Fruit fly (Drosophila melanogaster) whole organism, adult: Measurements from ENCODE around the gene CG7246.

Source experiments
- CG11617 ChIP-seq: fragments of 200-800 bp; sonication (Bioruptor generic); optimal IDR thresholded peaks from 2 replicates; lab custom pipeline; 2017; ENCODE audit warnings: mild to moderate bottlenecking, missing biosample characterization, missing genetic modification reagents, missing genetic modification characterization
- CG12768 ChIP-seq: fragments of 200-800 bp; sonication (Bioruptor generic); optimal IDR thresholded peaks from 2 replicates; lab custom pipeline; 2017; ENCODE audit warnings: missing biosample characterization, missing genetic modification characterization, mild to moderate bottlenecking, moderate library complexity, missing genetic modification reagents
- CG14711 ChIP-seq: fragments of 200-800 bp; sonication (Bioruptor generic); optimal IDR thresholded peaks from 2 replicates; lab custom pipeline; 2018; ENCODE audit warnings: missing biosample characterization, mild to moderate bottlenecking, missing genetic modification characterization, moderate library complexity
- CG1620 ChIP-seq: fragments of 200-800 bp; sonication (Bioruptor generic); optimal IDR thresholded peaks from 2 replicates; lab custom pipeline; 2016; ENCODE audit warnings: missing biosample characterization, missing genetic modification characterization
- CG33017 ChIP-seq: fragments of 200-800 bp; sonication (Bioruptor generic); optimal IDR thresholded peaks from 2 replicates; lab custom pipeline; 2018; ENCODE audit warnings: missing biosample characterization, mild to moderate bottlenecking, missing genetic modification characterization, moderate library complexity
- CG5204 ChIP-seq: fragments of 200-800 bp; sonication (Bioruptor generic); optimal IDR thresholded peaks from 2 replicates; lab custom pipeline; 2016; ENCODE audit warnings: missing biosample characterization, missing genetic modification characterization
- CG7045 ChIP-seq: fragments of 200-800 bp; sonication (Bioruptor generic); optimal IDR thresholded peaks from 2 replicates; lab custom pipeline; 2017; ENCODE audit warnings: missing biosample characterization, mild to moderate bottlenecking, missing genetic modification characterization
- CG7101 ChIP-seq: fragments of 200-800 bp; sonication (Bioruptor generic); optimal IDR thresholded peaks from 2 replicates; lab custom pipeline; 2018; ENCODE audit warnings: missing biosample characterization, mild to moderate bottlenecking, missing genetic modification characterization, moderate library complexity
- Clk ChIP-seq: fragments of 200-800 bp; sonication (Bioruptor generic); optimal IDR thresholded peaks from 2 replicates; lab custom pipeline; 2017; ENCODE audit warnings: missing biosample characterization, missing genetic modification characterization
- Crg-1 ChIP-seq: fragments of 200-800 bp; sonication (Bioruptor generic); optimal IDR thresholded peaks from 2 replicates; lab custom pipeline; 2016; ENCODE audit warnings: missing biosample characterization, missing genetic modification characterization
- Hr96 ChIP-seq: fragments of 200-800 bp; sonication (Bioruptor generic); optimal IDR thresholded peaks from 2 replicates; lab custom pipeline; 2016; ENCODE audit warnings: missing biosample characterization, missing genetic modification characterization
- Mnt ChIP-seq: fragments of 200-800 bp; sonication (Bioruptor generic); optimal IDR thresholded peaks from 2 replicates; lab custom pipeline; 2016; ENCODE audit warnings: missing biosample characterization, mild to moderate bottlenecking, missing genetic modification characterization
- bab1 ChIP-seq: fragments of 200-800 bp; sonication (Bioruptor generic); optimal IDR thresholded peaks from 3 replicates; lab custom pipeline; 2019; ENCODE audit warnings: missing biosample characterization, mild to moderate bottlenecking, missing genetic modification characterization, moderate library complexity
- cic ChIP-seq: fragments of 200-800 bp; sonication (Bioruptor generic); optimal IDR thresholded peaks from 2 replicates; lab custom pipeline; 2017; ENCODE audit warnings: missing biosample characterization, mild to moderate bottlenecking, missing genetic modification characterization, moderate library complexity
- cnc ChIP-seq, 2 experiments: fragments of >200 bp; optimal IDR thresholded peaks; 2 replicates each; lab custom pipeline; 2017
- kay ChIP-seq: fragments of 200-800 bp; sonication (Bioruptor generic); peaks from one replicate; lab custom pipeline; 2016; ENCODE audit warnings: missing biosample characterization, missing genetic modification characterization, borderline replicate concordance
- ovo ChIP-seq: fragments of 200-800 bp; sonication (Bioruptor generic); optimal IDR thresholded peaks from 2 replicates; lab custom pipeline; 2016; ENCODE audit warnings: missing biosample characterization, missing genetic modification characterization
- pad ChIP-seq: fragments of 200-800 bp; sonication (Bioruptor generic); optimal IDR thresholded peaks from 3 replicates; lab custom pipeline; 2017; ENCODE audit warnings: missing biosample characterization, missing genetic modification characterization, mild to moderate bottlenecking, moderate library complexity, missing genetic modification reagents
- tj ChIP-seq: fragments of 200-800 bp; sonication (Bioruptor generic); optimal IDR thresholded peaks from 3 replicates; lab custom pipeline; 2017; ENCODE audit warnings: missing biosample characterization, mild to moderate bottlenecking, missing genetic modification characterization, moderate library complexity
- toe ChIP-seq: fragments of 200-800 bp; sonication (Bioruptor generic); optimal IDR thresholded peaks from 2 replicates; lab custom pipeline; 2016; ENCODE audit warnings: missing biosample characterization, missing genetic modification characterization

The CG7246 gene

DNA sequence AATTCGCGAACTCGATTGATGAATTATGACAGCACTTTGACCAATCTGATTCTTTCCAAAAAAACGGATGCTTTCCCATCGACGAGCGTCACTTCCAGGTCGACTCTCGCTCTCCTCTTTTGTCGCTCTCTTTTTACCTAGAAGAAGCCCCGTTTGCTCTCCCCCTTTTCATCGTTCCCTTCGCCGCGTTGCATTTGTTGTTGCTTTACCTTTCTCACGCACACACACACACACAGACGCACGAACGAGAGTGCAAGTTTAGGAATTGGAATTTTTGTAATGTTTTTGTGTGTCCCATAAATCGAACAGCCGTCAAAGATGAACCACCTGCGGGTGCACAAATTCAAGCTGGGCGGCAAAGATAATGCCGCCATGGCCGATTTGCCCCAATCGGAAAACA, 31.9 kb downstream of the CG7246 start:
- TF ChIP-seq CG5204 (GFP tag; lab: Kevin White, UChicago), result no peak
- peak; percentile 47 for TF ChIP-seq pad (GFP tag; lab: Kevin White, UChicago)
- no peak for TF ChIP-seq Mnt

DNA sequence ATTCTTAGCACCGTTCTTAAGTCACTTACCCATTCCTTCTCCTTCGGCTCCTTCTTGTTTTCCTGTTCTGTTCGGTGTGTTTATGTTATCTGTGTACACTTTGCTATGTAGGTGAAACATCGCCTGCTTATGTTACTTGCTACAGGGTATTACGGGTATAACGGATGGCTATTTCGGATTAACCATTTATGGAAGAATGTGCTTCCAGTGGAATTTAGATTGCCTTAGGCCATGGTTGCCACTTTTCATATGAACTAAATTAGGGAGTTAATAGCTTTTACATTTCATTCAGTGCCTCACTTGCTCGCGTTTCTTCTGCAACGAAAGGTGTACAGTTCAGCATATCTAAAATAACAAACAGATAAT, 32.5 kb downstream of the CG7246 start:
- TF ChIP-seq CG5204 (GFP tag; lab: Kevin White, UChicago) (no peak), Mnt (no peak), CG14711 (tag; lab: Kevin White, UChicago) (no peak), CG7045 (GFP tag; lab: Kevin White, UChicago) (no peak), CG1620 (GFP tag; lab: Kevin White, UChicago) (no peak), Hr96 (GFP tag; lab: Kevin White, UChicago) (no peak), bab1 (GFP tag; lab: Kevin White, UChicago) (no peak), cic (no peak), tj (GFP tag; lab: Kevin White, UChicago) (no peak), Clk (GFP tag; lab: Kevin White, UChicago) (no peak), CG12768 (GFP tag; lab: Kevin White, UChicago) (no peak), CG11617 (GFP tag; lab: Kevin White, UChicago) (no peak)

DNA sequence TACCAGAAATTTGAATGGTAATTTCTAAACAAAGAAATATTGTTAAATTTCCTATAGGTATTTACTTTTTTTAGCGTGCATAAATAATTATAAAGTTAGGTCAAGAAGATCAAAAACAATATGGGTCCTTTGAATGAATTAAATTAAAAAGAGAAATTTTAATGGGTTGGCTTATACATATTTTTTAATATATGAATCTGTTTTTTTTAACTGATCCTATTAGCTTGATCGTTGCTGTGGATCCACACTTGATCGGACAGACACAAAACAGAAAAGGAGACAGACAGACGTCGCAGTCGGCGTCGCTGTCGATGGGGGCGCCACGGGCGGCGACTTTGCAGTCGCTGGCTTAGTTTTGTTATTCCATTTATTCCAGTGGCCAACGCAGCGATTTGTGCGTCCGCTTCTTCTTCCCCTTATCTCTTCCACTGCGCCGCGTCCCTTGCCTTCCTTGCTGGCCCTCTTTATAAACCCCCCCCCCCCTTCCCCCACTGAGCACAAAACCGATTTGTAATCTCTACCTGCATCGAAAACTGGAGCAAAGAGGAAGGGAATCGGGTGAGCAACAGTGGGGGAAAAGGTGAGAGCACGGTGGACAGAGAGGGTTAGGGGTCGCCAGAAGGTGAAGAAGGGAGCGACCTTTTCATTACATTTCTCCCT, 33.0 kb downstream of the CG7246 start:
- TF ChIP-seq Clk (GFP tag; lab: Kevin White, UChicago) (no peak), CG11617 (GFP tag; lab: Kevin White, UChicago) (no peak), toe (no peak), Crg-1 (GFP tag; lab: Kevin White, UChicago) (no peak), CG7045 (GFP tag; lab: Kevin White, UChicago) (no peak), CG1620 (GFP tag; lab: Kevin White, UChicago) (no peak), cic (no peak), CG33017 (tag; lab: Kevin White, UChicago) (peak; percentile 32), CG14711 (tag; lab: Kevin White, UChicago) (peak; percentile 44), kay (GFP tag; lab: Kevin White, UChicago) (no peak), bab1 (GFP tag; lab: Kevin White, UChicago) (peak; percentile 37), CG12768 (GFP tag; lab: Kevin White, UChicago) (no peak), cnc (optimal IDR thresholded peaks at IDR 0.05; lab: Kevin White, UChicago) (no peak), Hr96 (GFP tag; lab: Kevin White, UChicago) (no peak), ovo (GFP tag; lab: Kevin White, UChicago) (no peak), CG5204 (GFP tag; lab: Kevin White, UChicago) (no peak), pad (GFP tag; lab: Kevin White, UChicago) (peak; percentile 84), tj (GFP tag; lab: Kevin White, UChicago) (no peak), Mnt (no peak), CG7101 (tag; lab: Kevin White, UChicago) (peak; percentile 46)

DNA sequence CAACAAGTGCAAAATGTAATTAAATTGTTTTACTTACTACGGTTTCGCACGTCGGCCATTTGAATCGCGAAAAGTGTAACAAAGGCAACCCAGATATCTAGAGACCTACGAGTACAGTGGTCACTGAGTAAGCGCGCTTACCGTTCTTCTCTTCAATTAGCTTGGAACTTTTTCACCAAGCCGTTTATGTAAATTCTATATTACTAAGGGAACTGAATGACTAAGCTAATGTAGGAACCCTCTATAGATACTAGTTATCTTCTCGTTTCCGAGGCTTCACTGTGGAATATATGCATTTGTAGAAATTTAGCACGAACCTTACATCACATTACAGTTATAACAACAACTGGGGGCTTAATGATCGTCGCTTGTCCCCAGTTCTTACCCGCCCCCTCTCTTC, 33.9 kb downstream of the CG7246 start:
- peak; percentile 56 for TF ChIP-seq CG12768 (GFP tag; lab: Kevin White, UChicago)
- TF ChIP-seq CG5204 (GFP tag; lab: Kevin White, UChicago), result peak; percentile 66
- peak; percentile 71 for TF ChIP-seq pad (GFP tag; lab: Kevin White, UChicago)
- peak; percentile 71 for TF ChIP-seq CG33017 (tag; lab: Kevin White, UChicago)
- TF ChIP-seq Crg-1 (GFP tag; lab: Kevin White, UChicago), result peak; percentile 78
- no peak for TF ChIP-seq cnc (optimal IDR thresholded peaks at IDR 0.05; lab: Kevin White, UChicago)
- peak; percentile 45 for TF ChIP-seq CG11617 (GFP tag; lab: Kevin White, UChicago)
- peak; percentile 98 for TF ChIP-seq bab1 (GFP tag; lab: Kevin White, UChicago)
- peak; percentile 84 for TF ChIP-seq CG1620 (GFP tag; lab: Kevin White, UChicago)
- TF ChIP-seq tj (GFP tag; lab: Kevin White, UChicago), result peak; percentile 36
- TF ChIP-seq toe, result peak; percentile 61
- TF ChIP-seq CG7101 (tag; lab: Kevin White, UChicago), result peak; percentile 89
- peak; percentile 49 for TF ChIP-seq CG7045 (GFP tag; lab: Kevin White, UChicago)
- TF ChIP-seq cic, result no peak
- TF ChIP-seq kay (GFP tag; lab: Kevin White, UChicago), result no peak
- peak; percentile 42 for TF ChIP-seq Mnt
- TF ChIP-seq Clk (GFP tag; lab: Kevin White, UChicago), result no peak
- TF ChIP-seq ovo (GFP tag; lab: Kevin White, UChicago), result peak; percentile 47
- TF ChIP-seq CG14711 (tag; lab: Kevin White, UChicago), result peak; percentile 81
- peak; percentile 78 for TF ChIP-seq Hr96 (GFP tag; lab: Kevin White, UChicago)

DNA sequence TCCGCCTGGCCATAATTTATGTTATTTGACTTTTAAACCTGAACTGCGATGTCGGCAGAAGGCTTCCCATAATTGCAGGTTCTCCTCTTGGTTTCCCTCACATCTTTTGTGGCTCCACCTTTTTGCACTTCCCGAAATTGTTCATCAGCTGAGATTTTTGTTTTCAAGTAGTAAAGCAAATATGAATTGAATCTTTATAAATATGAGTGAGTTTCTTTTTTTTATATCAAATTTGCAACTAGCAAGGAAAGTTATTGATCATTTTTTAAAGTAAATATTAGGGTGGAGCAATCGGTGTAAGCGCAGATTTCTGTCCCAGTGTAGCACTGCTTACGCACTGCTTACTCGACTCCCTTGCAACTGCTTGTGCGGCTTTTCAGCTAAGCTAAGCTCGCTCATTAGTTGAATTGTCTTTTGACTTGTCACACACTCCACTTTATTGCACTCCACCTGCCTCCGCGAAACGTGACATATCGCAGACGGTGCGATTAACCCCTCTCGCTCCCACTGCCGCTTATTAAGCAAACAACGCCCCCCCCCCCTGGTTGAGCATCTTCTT, 34.4 kb downstream of the CG7246 start:
- TF ChIP-seq CG1620 (GFP tag; lab: Kevin White, UChicago), result no peak
- peak; percentile 62 for TF ChIP-seq kay (GFP tag; lab: Kevin White, UChicago)

DNA sequence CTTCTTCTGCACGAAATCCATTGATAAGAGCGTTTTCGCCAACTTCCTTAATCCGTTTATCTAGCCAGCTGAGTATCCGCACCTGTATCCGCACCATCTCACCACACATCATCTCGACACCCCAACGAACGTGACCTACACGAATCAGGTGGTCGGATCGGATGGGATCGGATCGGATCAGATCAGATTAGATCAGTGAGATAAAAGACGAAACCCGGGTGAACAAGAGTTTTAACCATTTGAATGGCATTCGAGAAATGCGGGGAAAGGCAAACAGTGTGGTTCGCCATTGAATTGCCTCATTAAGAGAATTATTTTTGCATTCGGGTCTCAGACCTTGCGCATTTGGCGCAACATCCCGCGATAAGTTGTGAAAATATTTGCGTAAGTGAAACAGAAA, 36.0 kb downstream of the CG7246 start:
- TF ChIP-seq pad (GFP tag; lab: Kevin White, UChicago) (no peak), Mnt (peak; percentile 28), CG7101 (tag; lab: Kevin White, UChicago) (peak; percentile 16)
